Fruit fly (Drosophila melanogaster) whole organism, embryonic: ENCODE data around the gene cav.
A peak's percentile ranks its signal among the peaks of the same experiment; 100 is the strongest.

Source experiments
- Ada2b ChIP-seq: fragments of 200-800 bp; sonication (Bioruptor generic); IDR thresholded peaks from 2 replicates; pipeline ENCODE4 v1.3.6; 2022; ENCODE audit warnings: missing biosample characterization, missing genetic modification characterization
- Adf1 ChIP-seq: fragments of 200-800 bp; sonication (Bioruptor generic); IDR thresholded peaks from 2 replicates; pipeline ENCODE4 v1.3.6; 2022; ENCODE audit warnings: missing biosample characterization, missing genetic modification characterization
- Blimp-1 ChIP-seq: fragments of 200-800 bp; sonication (Bioruptor generic); optimal IDR thresholded peaks from 3 replicates; lab custom pipeline; 2018; ENCODE audit warnings: missing biosample characterization, missing genetic modification characterization, mild to moderate bottlenecking, moderate library complexity, missing genetic modification reagents
- CG11723 ChIP-seq: fragments of 200-800 bp; sonication (Bioruptor generic); optimal IDR thresholded peaks from 2 replicates; lab custom pipeline; 2017; ENCODE audit warnings: missing biosample characterization, mild to moderate bottlenecking, missing genetic modification characterization
- CG12236 ChIP-seq: fragments of 200-800 bp; sonication (Bioruptor generic); optimal IDR thresholded peaks from 2 replicates; lab custom pipeline; 2016; ENCODE audit warnings: missing biosample characterization, missing genetic modification characterization
- CG13287 ChIP-seq: fragments of 200-800 bp; sonication (Bioruptor generic); IDR thresholded peaks from 2 replicates; pipeline ENCODE4 v1.3.6; 2022; ENCODE audit warnings: missing biosample characterization, missing genetic modification characterization; ENCODE audit not compliant: partially characterized antibody
- CG13296 ChIP-seq: fragments of 200-800 bp; sonication (Bioruptor generic); optimal IDR thresholded peaks from 3 replicates; lab custom pipeline; 2018; ENCODE audit warnings: missing biosample characterization, mild to moderate bottlenecking, missing genetic modification characterization
- CG14860 ChIP-seq: fragments of 200-800 bp; sonication (Bioruptor generic); IDR thresholded peaks from 3 replicates; pipeline ENCODE4 v1.3.6; 2022; ENCODE audit warnings: missing biosample characterization, missing genetic modification characterization; ENCODE audit not compliant: partially characterized antibody
- CG17186 ChIP-seq: fragments of 200-800 bp; sonication (Bioruptor generic); optimal IDR thresholded peaks from 3 replicates; lab custom pipeline; 2017; ENCODE audit warnings: missing biosample characterization, missing genetic modification reagents, missing genetic modification characterization
- CG2116 ChIP-seq: fragments of 200-800 bp; sonication (Bioruptor generic); optimal IDR thresholded peaks from 3 replicates; lab custom pipeline; 2018; ENCODE audit warnings: missing biosample characterization, mild to moderate bottlenecking, missing genetic modification characterization
- CG2202 ChIP-seq: fragments of 200-800 bp; sonication (Bioruptor generic); optimal IDR thresholded peaks from 2 replicates; lab custom pipeline; 2018; ENCODE audit warnings: missing biosample characterization, mild to moderate bottlenecking, missing genetic modification characterization
- CG2889 ChIP-seq: fragments of 200-800 bp; sonication (Bioruptor generic); IDR thresholded peaks from 3 replicates; pipeline ENCODE4 v1.3.6; 2022; ENCODE audit warnings: missing biosample characterization, missing genetic modification characterization
- CG3065 ChIP-seq: fragments of 200-800 bp; sonication (Bioruptor generic); optimal IDR thresholded peaks from 2 replicates; lab custom pipeline; 2016; ENCODE audit warnings: missing biosample characterization, missing genetic modification characterization
- CG34224 ChIP-seq: fragments of 200-800 bp; sonication (Bioruptor generic); IDR thresholded peaks from 3 replicates; pipeline ENCODE4 v1.3.6; 2022; ENCODE audit warnings: missing biosample characterization, missing genetic modification characterization; ENCODE audit not compliant: partially characterized antibody
- CG6272 ChIP-seq: fragments of 200-800 bp; sonication (Bioruptor generic); IDR thresholded peaks from 2 replicates; pipeline ENCODE4 v1.3.6; 2022; ENCODE audit warnings: missing biosample characterization, missing genetic modification characterization
- D19B ChIP-seq: fragments of 200-800 bp; sonication (Bioruptor generic); optimal IDR thresholded peaks from 2 replicates; lab custom pipeline; 2017; ENCODE audit warnings: missing biosample characterization, mild to moderate bottlenecking, missing genetic modification characterization
- Dp ChIP-seq: fragments of 200-800 bp; sonication (Bioruptor generic); optimal IDR thresholded peaks from 2 replicates; lab custom pipeline; 2018; ENCODE audit warnings: missing biosample characterization, mild to moderate bottlenecking, missing genetic modification characterization, moderate library complexity
- ERR ChIP-seq: fragments of 200-800 bp; sonication (Bioruptor generic); optimal IDR thresholded peaks from 2 replicates; lab custom pipeline; 2016; ENCODE audit warnings: missing biosample characterization, missing genetic modification characterization
- Fer1 ChIP-seq: fragments of 200-800 bp; sonication (Bioruptor generic); optimal IDR thresholded peaks from 2 replicates; lab custom pipeline; 2017; ENCODE audit warnings: missing biosample characterization, mild to moderate bottlenecking, missing genetic modification characterization
- HLHmδ ChIP-seq: fragments of 200-800 bp; sonication (Bioruptor generic); optimal IDR thresholded peaks from 2 replicates; lab custom pipeline; 2018; ENCODE audit warnings: missing biosample characterization, mild to moderate bottlenecking, missing genetic modification characterization, moderate library complexity
- Neu2 ChIP-seq: fragments of 200-800 bp; sonication (Bioruptor generic); optimal IDR thresholded peaks from 3 replicates; lab custom pipeline; 2016; ENCODE audit warnings: missing biosample characterization, missing genetic modification characterization, borderline replicate concordance
- Nf-YB ChIP-seq: fragments of 200-800 bp; sonication (Bioruptor generic); optimal IDR thresholded peaks from 3 replicates; lab custom pipeline; 2019; ENCODE audit warnings: missing biosample characterization, mild to moderate bottlenecking, missing genetic modification characterization, moderate library complexity
- Oaz ChIP-seq: fragments of 200-800 bp; sonication (Bioruptor generic); IDR thresholded peaks from 2 replicates; pipeline ENCODE4 v1.3.6; 2022; ENCODE audit warnings: missing biosample characterization, missing genetic modification characterization
- Sox100B ChIP-seq: fragments of 200-800 bp; sonication (Bioruptor generic); optimal IDR thresholded peaks from 3 replicates; lab custom pipeline; 2018; ENCODE audit warnings: missing biosample characterization, mild to moderate bottlenecking, missing genetic modification characterization
- TFAM ChIP-seq: fragments of 200-800 bp; sonication (Bioruptor generic); optimal IDR thresholded peaks from 2 replicates; lab custom pipeline; 2017; ENCODE audit warnings: missing biosample characterization, missing genetic modification characterization, inconsistent platforms
- Trl ChIP-seq, 3 experiments: fragments of >200 bp in 2 of 3; fragments of 200-800 bp in 1 of 3; sonication (Bioruptor generic) in 1 of 3; optimal IDR thresholded peaks; 2 replicates in 1 of 3; 3 replicates in 2 of 3; lab custom pipeline; 2016 to 2017; ENCODE audit warnings: missing biosample characterization in 1 of 3, missing genetic modification characterization in 1 of 3
- Usf ChIP-seq: fragments of 200-800 bp; sonication (Bioruptor generic); optimal IDR thresholded peaks from 2 replicates; lab custom pipeline; 2017; ENCODE audit warnings: missing genotype, missing biosample characterization, missing genetic modification characterization
- Xbp1 ChIP-seq: fragments of 200-800 bp; sonication (Bioruptor generic); optimal IDR thresholded peaks from 3 replicates; lab custom pipeline; 2016; ENCODE audit warnings: missing biosample characterization, mild to moderate bottlenecking, missing genetic modification characterization
- al ChIP-seq: fragments of 200-800 bp; sonication (Bioruptor generic); IDR thresholded peaks from 2 replicates; pipeline ENCODE4 v1.3.6; 2022; ENCODE audit warnings: missing biosample characterization, missing genetic modification characterization
- aop ChIP-seq: fragments of 200-800 bp; sonication (Bioruptor generic); IDR thresholded peaks from 2 replicates; pipeline ENCODE4 v1.3.6; 2022; ENCODE audit warnings: missing biosample characterization, missing genetic modification characterization
- br ChIP-seq: fragments of >200 bp; optimal IDR thresholded peaks from 2 replicates; lab custom pipeline; 2017
- cas ChIP-seq: fragments of 200-800 bp; sonication (Bioruptor generic); IDR thresholded peaks from 2 replicates; pipeline ENCODE4 v1.3.6; 2022; ENCODE audit warnings: missing biosample characterization, missing genetic modification characterization
- cato ChIP-seq: fragments of 200-800 bp; sonication (Bioruptor generic); optimal IDR thresholded peaks from 2 replicates; lab custom pipeline; 2016; ENCODE audit warnings: missing biosample characterization, missing genetic modification characterization, borderline replicate concordance
- corto ChIP-seq: fragments of 200-800 bp; sonication (Bioruptor generic); optimal IDR thresholded peaks from 2 replicates; lab custom pipeline; 2016; ENCODE audit warnings: missing biosample characterization, mild to moderate bottlenecking, missing genetic modification characterization, moderate library complexity
- dimm ChIP-seq: fragments of 200-800 bp; sonication (Bioruptor generic); IDR thresholded peaks from 2 replicates; pipeline ENCODE4 v1.3.6; 2022; ENCODE audit warnings: missing biosample characterization, missing genetic modification characterization
- disco-r ChIP-seq: fragments of 200-800 bp; sonication (Bioruptor generic); optimal IDR thresholded peaks from 2 replicates; lab custom pipeline; 2016; ENCODE audit warnings: missing biosample characterization, missing genetic modification characterization
- dm ChIP-seq: fragments of 200-800 bp; sonication (Bioruptor generic); optimal IDR thresholded peaks from 3 replicates; lab custom pipeline; 2016; ENCODE audit warnings: missing biosample characterization, missing genetic modification characterization
- gt ChIP-seq: fragments of 200-800 bp; sonication (Bioruptor generic); IDR thresholded peaks from 2 replicates; pipeline ENCODE4 v1.3.6; 2022; ENCODE audit warnings: missing biosample characterization, missing genetic modification characterization
- jing ChIP-seq: fragments of 200-800 bp; sonication (Bioruptor generic); optimal IDR thresholded peaks from 2 replicates; lab custom pipeline; 2018; ENCODE audit warnings: missing biosample characterization, mild to moderate bottlenecking, missing genetic modification characterization
- jumu ChIP-seq: fragments of 200-800 bp; sonication (Bioruptor generic); optimal IDR thresholded peaks from 3 replicates; lab custom pipeline; 2016; ENCODE audit warnings: missing biosample characterization, missing genetic modification characterization
- lov ChIP-seq, 2 experiments: fragments of 200-800 bp in 1 of 2; fragments of >200 bp in 1 of 2; sonication (Bioruptor generic) in 1 of 2; IDR thresholded peaks in 1 of 2; optimal IDR thresholded peaks in 1 of 2; 2 replicates in 1 of 2; 3 replicates in 1 of 2; pipeline versions ENCODE4 v1.3.6 to Lab custom; 2017 to 2022; ENCODE audit warnings: missing biosample characterization in 1 of 2, missing genetic modification characterization in 1 of 2
- mirr ChIP-seq: fragments of 200-800 bp; sonication (Bioruptor generic); optimal IDR thresholded peaks from 3 replicates; lab custom pipeline; 2018; ENCODE audit warnings: missing biosample characterization, mild to moderate bottlenecking, missing genetic modification characterization
- pb ChIP-seq: fragments of 200-800 bp; sonication (Bioruptor generic); optimal IDR thresholded peaks from 3 replicates; lab custom pipeline; 2016; ENCODE audit warnings: missing biosample characterization, missing genetic modification characterization
- pho ChIP-seq: fragments of 200-800 bp; sonication (Bioruptor generic); optimal IDR thresholded peaks from 2 replicates; lab custom pipeline; 2016; ENCODE audit warnings: missing biosample characterization, missing genetic modification characterization
- ro ChIP-seq: fragments of 200-800 bp; sonication (Bioruptor generic); IDR thresholded peaks from 2 replicates; pipeline ENCODE4 v1.3.6; 2022; ENCODE audit warnings: missing biosample characterization, missing genetic modification characterization
- scrt ChIP-seq: fragments of 200-800 bp; sonication (Bioruptor generic); optimal IDR thresholded peaks from 2 replicates; lab custom pipeline; 2018; ENCODE audit warnings: missing biosample characterization, mild to moderate bottlenecking, missing genetic modification characterization, moderate library complexity
- sisA ChIP-seq: fragments of 200-800 bp; sonication (Bioruptor generic); IDR thresholded peaks from 2 replicates; pipeline ENCODE4 v1.3.6; 2022; ENCODE audit warnings: missing biosample characterization, missing genetic modification characterization
- so ChIP-seq: fragments of 200-800 bp; sonication (Bioruptor generic); IDR thresholded peaks from 3 replicates; pipeline ENCODE4 v1.3.6; 2022; ENCODE audit warnings: missing biosample characterization, missing genetic modification characterization
- trh ChIP-seq: fragments of 200-800 bp; sonication (Bioruptor generic); optimal IDR thresholded peaks from 2 replicates; lab custom pipeline; 2016; ENCODE audit warnings: missing biosample characterization, missing genetic modification characterization
- wor ChIP-seq: fragments of 200-800 bp; sonication (Bioruptor generic); IDR thresholded peaks from 2 replicates; pipeline ENCODE4 v1.3.6; 2022; ENCODE audit warnings: missing biosample characterization, missing genetic modification characterization

The cav gene

dm6 chr3R:24188619-24189018 is 32.3 kb upstream of the cav start, which contains the start of gene CG5515 (continued):
- TF ChIP-seq corto (GFP tag; lab: Kevin White, UChicago) (peak; percentile 47), al (GFP tag; lab: Robert Waterston, UW) (peak; percentile 72), trh (GFP tag; lab: Kevin White, UChicago) (peak; percentile 61), CG12236 (GFP tag; lab: Kevin White, UChicago) (peak; percentile 32), pb (GFP tag; lab: Kevin White, UChicago) (peak; percentile 50), sisA (GFP tag; lab: Robert Waterston, UW) (peak; percentile 89), CG6272 (GFP tag; lab: Robert Waterston, UW) (peak; percentile 80), CG17186 (no peak), Dp (GFP tag; lab: Kevin White, UChicago) (peak; percentile 80), so (GFP tag; lab: Robert Waterston, UW) (peak; percentile 79; the same call in 1 of the 3 replicates), ro (peak; percentile 36; the same call in 1 of the 2 replicates), gt (GFP tag; lab: Robert Waterston, UW) (peak; percentile 64), CG11723 (GFP tag; lab: Kevin White, UChicago) (peak; percentile 51), ERR (GFP tag; lab: Kevin White, UChicago) (no peak), CG34224 (peak; percentile 87), Nf-YB (GFP tag; lab: Kevin White, UChicago) (no peak), CG14860 (peak; percentile 80), disco-r (peak; percentile 57), dimm (GFP tag; lab: Robert Waterston, UW) (peak; percentile 42; the same call in 1 of the 2 replicates), mirr (GFP tag; lab: Kevin White, UChicago) (peak; percentile 62), CG13287 (GFP tag; lab: Robert Waterston, UW) (peak; percentile 89), cas (0 out of 2 replicates have a peak, but pooled peaks have one; percentile 9), pho (GFP tag; lab: Kevin White, UChicago) (peak; percentile 89), Xbp1 (peak; percentile 90), lov (optimal IDR thresholded peaks at IDR 0.05; lab: Kevin White, UChicago) (no peak), lov (GFP tag; IDR thresholded peaks at IDR 0.05; lab: Robert Waterston, UW) (peak; percentile 79; the same call in 2 of the 3 replicates), br (lab: Kevin White, UChicago) (no peak), Blimp-1 (peak; percentile 80), Trl (optimal IDR thresholded peaks at IDR 0.05; lab: Kevin White, UChicago) (no peak), Trl (GFP tag; optimal IDR thresholded peaks at IDR 0.05; lab: Kevin White, UChicago) (peak; percentile 72), Fer1 (GFP tag; lab: Kevin White, UChicago) (peak; percentile 54), HLHmδ (GFP tag; lab: Kevin White, UChicago) (no peak), CG2116 (GFP tag; lab: Kevin White, UChicago) (peak; percentile 60), CG3065 (GFP tag; lab: Kevin White, UChicago) (no peak), Usf (GFP tag; lab: Kevin White, UChicago) (peak; percentile 5), Sox100B (GFP tag; lab: Kevin White, UChicago) (no peak), Neu2 (no peak), cato (GFP tag; lab: Kevin White, UChicago) (peak; percentile 61), CG13296 (peak; percentile 25), scrt (GFP tag; lab: Kevin White, UChicago) (no peak), Adf1 (GFP tag; lab: Robert Waterston, UW) (peak; percentile 65), CG2889 (GFP tag; lab: Robert Waterston, UW) (peak; percentile 82), jing (GFP tag; lab: Kevin White, UChicago) (peak; percentile 52), wor (GFP tag; lab: Robert Waterston, UW) (peak; percentile 90), CG2202 (tag; lab: Kevin White, UChicago) (no peak), dm (GFP tag; lab: Kevin White, UChicago) (peak; percentile 81), Ada2b (GFP tag; lab: Robert Waterston, UW) (peak; percentile 66), Oaz (GFP tag; lab: Robert Waterston, UW) (peak; percentile 83), aop (GFP tag; lab: Robert Waterston, UW) (peak; percentile 21; the same call in 1 of the 2 replicates), D19B (GFP tag; lab: Kevin White, UChicago) (peak; percentile 12), TFAM (GFP tag; lab: Kevin White, UChicago) (no peak), jumu (GFP tag; lab: Kevin White, UChicago) (peak; percentile 43)
